4 worm cellular contexts compared by ENCODE assay signal in the genomic region with DNA sequence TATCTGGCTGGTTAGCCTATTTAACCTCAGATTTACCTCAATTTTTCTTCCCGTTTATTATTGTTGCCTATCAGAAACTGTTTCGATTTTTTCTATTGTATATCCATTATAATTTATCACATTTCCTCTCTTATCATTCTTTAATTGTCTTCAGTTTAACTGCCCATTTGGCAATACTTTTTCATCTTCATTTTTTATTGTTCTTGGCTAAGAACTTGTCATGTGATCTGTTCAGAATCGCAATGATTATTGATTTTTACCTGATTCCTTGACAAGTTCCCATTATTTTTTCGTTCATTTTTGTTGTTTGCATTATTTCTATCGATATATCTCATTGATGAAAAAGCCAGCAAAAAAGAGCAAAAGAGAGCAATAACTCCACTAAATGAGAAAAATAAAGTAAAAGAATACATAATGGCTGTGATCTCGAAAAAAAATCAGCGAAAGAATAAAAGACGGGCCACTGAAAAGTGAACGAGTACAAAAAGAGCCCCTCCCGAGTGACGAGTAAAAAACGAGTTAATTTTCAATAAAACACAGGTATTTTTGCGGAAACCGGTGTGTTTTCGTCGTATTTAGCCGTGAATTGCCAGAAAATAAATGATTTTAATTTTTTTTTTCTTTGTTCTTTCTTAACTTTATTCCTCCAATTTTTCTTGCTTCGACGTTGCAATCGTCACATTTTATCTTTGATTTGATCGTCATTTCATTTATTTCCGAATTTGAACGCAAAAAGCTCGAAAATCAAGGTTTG.
TF ChIP-seq lines count a peak whose summit lies in the region.

A gene (plus strand): TSS at position 657 of the 754 bp plus-strand sequence.

TF ChIP-seq in whole organism, L1 larva, 84 proteins besides CTCF, POLR2A, EP300 and RAD21:
- TF ChIP-seq vab-15 (tag; optimal IDR thresholded peaks at IDR 0.05; lab: Kevin White, UChicago), result no peak
- peak; percentile 1 for TF ChIP-seq lin-14 (GFP tag; optimal IDR thresholded peaks at IDR 0.05; lab: Kevin White, UChicago)
- no peak for TF ChIP-seq C04F5.9 (tag; optimal IDR thresholded peaks at IDR 0.05; lab: Kevin White, UChicago)
- TF ChIP-seq fkh-10 (GFP tag; optimal IDR thresholded peaks at IDR 0.05; lab: Kevin White, UChicago), result no peak
- TF ChIP-seq elt-3 (tag; optimal IDR thresholded peaks at IDR 0.05; lab: Kevin White, UChicago), result peak in 1 of 6 experiments; percentile 8
- no peak for TF ChIP-seq nhr-71 (tag; optimal IDR thresholded peaks at IDR 0.05; lab: Kevin White, UChicago)
- TF ChIP-seq lin-35 (GFP tag; optimal IDR thresholded peaks at IDR 0.05; lab: Kevin White, UChicago), result peak in 1 of 2 experiments; percentile 29
- no peak for TF ChIP-seq ceh-82 (tag; optimal IDR thresholded peaks at IDR 0.05; lab: Kevin White, UChicago)
- TF ChIP-seq ztf-4 (tag; optimal IDR thresholded peaks at IDR 0.05; lab: Kevin White, UChicago), result no peak
- no peak for TF ChIP-seq lsy-2 (tag; optimal IDR thresholded peaks at IDR 0.05; lab: Kevin White, UChicago)
- no peak for TF ChIP-seq xbp-1 (tag; optimal IDR thresholded peaks at IDR 0.05; lab: Kevin White, UChicago)
- TF ChIP-seq unc-62 (GFP tag; optimal IDR thresholded peaks at IDR 0.05; lab: Kevin White, UChicago), result no peak

TF ChIP-seq in whole organism, L3 larva, 47 proteins besides CTCF, POLR2A, EP300 and RAD21:
- TF ChIP-seq nhr-77 (tag; optimal IDR thresholded peaks at IDR 0.05; lab: Kevin White, UChicago) (peak; percentile 54), ceh-28 (tag; optimal IDR thresholded peaks at IDR 0.05; lab: Kevin White, UChicago) (no peak), elt-2 (tag; optimal IDR thresholded peaks at IDR 0.05; lab: Kevin White, UChicago) (peak; percentile 17), nfya-1 (tag; optimal IDR thresholded peaks at IDR 0.05; lab: Kevin White, UChicago; ENCODE audit: insufficient read depth) (no peak)

TF ChIP-seq in whole organism, L4 larva, 104 proteins besides CTCF, POLR2A, EP300 and RAD21:
- no peak for TF ChIP-seq nhr-25 (tag; optimal IDR thresholded peaks at IDR 0.05; lab: Kevin White, UChicago; ENCODE audit: borderline replicate concordance, insufficient read depth)
- TF ChIP-seq aha-1 (tag; lab: Kevin White, UChicago), result peak; percentile 65
- TF ChIP-seq zip-11 (GFP tag; IDR thresholded peaks at IDR 0.05; lab: Robert Waterston, UW), result no peak
- no peak for TF ChIP-seq nhr-111 (GFP tag; optimal IDR thresholded peaks at IDR 0.05; lab: Kevin White, UChicago)
- TF ChIP-seq nhr-77 (tag; optimal IDR thresholded peaks at IDR 0.05; lab: Kevin White, UChicago), result no peak
- peak; percentile 76 for TF ChIP-seq php-3 (GFP tag; IDR thresholded peaks at IDR 0.05; lab: Robert Waterston, UW)
- TF ChIP-seq unc-62 (GFP tag; optimal IDR thresholded peaks at IDR 0.05 in 1 of 2; lab: Kevin White, UChicago), result peak in 1 of 2 experiments; percentile 21
- TF ChIP-seq unc-62 (tag; optimal IDR thresholded peaks at IDR 0.05; lab: Kevin White, UChicago), result no peak
- TF ChIP-seq lin-38 (GFP tag; IDR thresholded peaks at IDR 0.05; lab: Robert Waterston, UW), result peak; percentile 23; the same call in 1 of the 2 replicates
- peak; percentile 51 for TF ChIP-seq hlh-30 (tag; optimal IDR thresholded peaks at IDR 0.05; lab: Kevin White, UChicago; ENCODE audit: insufficient read depth)
- TF ChIP-seq Y75B8A.6 (GFP tag; IDR thresholded peaks at IDR 0.05; lab: Robert Waterston, UW), result 0 out of 2 replicates have a peak, but pooled peaks have one; percentile 8
- peak; percentile 21 for TF ChIP-seq dve-1 (tag; optimal IDR thresholded peaks at IDR 0.05; lab: Kevin White, UChicago; ENCODE audit: insufficient read depth)

TF ChIP-seq in whole organism, young adult, 124 proteins besides CTCF, POLR2A, EP300 and RAD21:
- TF ChIP-seq ztf-26 (tag; optimal IDR thresholded peaks at IDR 0.05; lab: Kevin White, UChicago) (no peak), nhr-179 (tag; optimal IDR thresholded peaks at IDR 0.05; lab: Kevin White, UChicago) (no peak), madf-6 (GFP tag; IDR thresholded peaks at IDR 0.05; lab: Robert Waterston, UW) (no peak), lin-54 (GFP tag; optimal IDR thresholded peaks at IDR 0.05; lab: Kevin White, UChicago) (no peak), lir-1 (GFP tag; conservative IDR thresholded peaks at IDR 0.05; lab: Robert Waterston, UW) (no peak), B0336.3 (GFP tag; IDR thresholded peaks at IDR 0.05; lab: Robert Waterston, UW) (peak; percentile 84), ztf-22 (GFP tag; optimal IDR thresholded peaks at IDR 0.05; lab: Kevin White, UChicago) (no peak), tlf-1 (GFP tag; optimal IDR thresholded peaks at IDR 0.05; lab: Kevin White, UChicago) (peak; percentile 30), ama-1 (optimal IDR thresholded peaks at IDR 0.05; lab: Kevin White, UChicago) (peak; percentile 11), ama-1 (GFP tag; optimal IDR thresholded peaks at IDR 0.05; lab: Kevin White, UChicago) (peak in 1 of 2 experiments; percentile 84), F23B12.7 (tag; optimal IDR thresholded peaks at IDR 0.05; lab: Kevin White, UChicago; ENCODE audit: insufficient read depth) (no peak), F55B11.4 (tag; optimal IDR thresholded peaks at IDR 0.05; lab: Kevin White, UChicago; ENCODE audit: borderline replicate concordance, insufficient read depth) (no peak)
